Worm (Caenorhabditis elegans): ENCODE measurements around the gene lars-1.

Gene lars-1

DNA sequence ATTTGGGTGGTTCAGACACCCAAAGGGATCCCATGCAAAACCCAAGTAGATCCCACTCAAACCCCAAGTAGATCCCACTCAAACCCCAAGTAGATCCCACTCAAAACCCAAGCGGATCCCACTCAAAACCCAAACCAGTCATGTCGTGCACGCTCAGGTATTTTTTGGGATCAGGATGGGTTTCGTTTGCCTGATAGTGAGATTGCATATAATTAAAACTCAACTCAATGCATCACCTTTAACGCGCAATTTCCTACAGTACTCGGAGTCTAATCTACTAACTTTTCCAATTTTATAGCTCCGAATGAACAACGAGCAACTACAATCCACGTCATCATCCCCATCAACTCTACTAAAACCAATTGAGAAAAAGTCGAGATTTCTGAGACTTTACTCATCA, 22.6 kb upstream of the lars-1 start, which contains the start of gene phlp-2:
TSS of gene phlp-2 (plus strand) at position 301 of the 400 bp plus-strand sequence.
- TF ChIP-seq dao-5 (tag; optimal IDR thresholded peaks at IDR 0.05) (no peak), W03F9.2 (tag; optimal IDR thresholded peaks at IDR 0.05) (no peak), him-1 (tag; optimal IDR thresholded peaks at IDR 0.05) (no peak)

DNA sequence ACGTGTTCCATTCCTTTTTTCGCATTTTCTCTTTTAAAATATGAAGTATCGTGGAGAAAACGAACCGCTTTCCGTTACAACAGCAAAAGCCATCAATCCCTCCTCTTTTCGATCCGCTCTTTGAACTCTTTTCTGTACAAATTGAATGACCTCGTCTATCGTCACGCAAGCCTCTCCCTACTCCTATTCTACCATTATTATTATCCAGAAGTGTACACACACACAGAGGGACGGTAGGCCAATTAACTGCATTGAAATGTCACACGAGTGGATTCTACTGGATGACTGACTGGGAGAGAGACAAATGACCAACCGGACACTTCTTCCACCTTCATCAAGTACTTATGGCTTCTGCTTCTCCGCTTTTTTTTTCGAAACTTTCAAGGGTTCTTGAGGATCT, 21.6 kb upstream of the lars-1 start:
- TF ChIP-seq W03F9.2 (tag; optimal IDR thresholded peaks at IDR 0.05): no peak
- no peak for TF ChIP-seq him-1 (tag; optimal IDR thresholded peaks at IDR 0.05)
- TF ChIP-seq dao-5 (tag; optimal IDR thresholded peaks at IDR 0.05): no peak

DNA sequence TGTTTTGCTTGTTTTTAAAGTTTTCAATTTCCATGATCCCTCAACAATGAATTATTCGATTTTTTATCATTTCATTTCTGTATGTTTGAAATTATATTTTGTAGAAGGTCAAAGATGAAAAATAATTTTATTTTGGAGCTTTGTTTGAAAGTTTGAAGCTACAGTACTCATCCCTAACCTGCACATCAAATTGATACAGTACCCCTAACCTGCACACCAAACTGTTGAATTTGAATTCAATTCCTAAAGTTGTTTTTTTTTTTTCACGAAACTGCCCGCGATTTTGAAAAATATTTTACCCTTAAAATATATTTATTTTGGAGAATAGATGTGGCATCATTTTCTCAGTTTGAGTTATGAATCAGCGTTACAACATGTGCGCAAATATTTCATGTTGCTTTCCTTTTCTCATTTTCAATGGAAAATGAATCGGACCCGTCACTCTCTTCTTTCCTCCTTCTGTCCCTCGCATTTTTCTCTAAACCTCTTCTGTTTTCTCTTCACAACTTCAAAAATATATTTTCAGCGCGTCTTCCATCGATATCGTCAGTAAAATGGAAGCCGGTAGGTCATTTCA, 19.2 kb upstream of the lars-1 start, which contains the start of gene R74.8:
TSS of gene R74.8 (plus strand) at position 527 of the 577 bp plus-strand sequence.
- TF ChIP-seq dao-5 (tag; optimal IDR thresholded peaks at IDR 0.05): no peak
- TF ChIP-seq W03F9.2 (tag; optimal IDR thresholded peaks at IDR 0.05): peak; percentile 36

DNA sequence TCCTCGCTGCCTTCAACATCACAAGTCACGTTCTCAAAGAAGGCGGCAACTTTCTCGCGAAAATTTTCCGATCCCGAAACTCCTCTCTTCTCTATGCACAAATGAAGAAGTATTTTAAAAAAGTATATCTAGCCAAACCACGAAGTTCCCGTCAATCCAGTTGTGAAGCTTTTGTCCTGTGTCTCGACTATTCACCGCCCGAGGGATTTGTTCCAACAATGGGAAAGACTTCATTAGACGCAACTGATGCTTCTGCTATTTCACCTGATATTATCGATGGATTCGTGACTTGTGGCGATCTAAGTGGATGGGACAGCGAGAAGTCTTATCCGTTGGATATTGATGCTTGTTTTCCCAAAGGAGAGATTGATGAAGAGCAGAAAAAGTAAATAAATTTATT, 18.4 kb upstream of the lars-1 start:
- no peak for TF ChIP-seq him-1 (tag; optimal IDR thresholded peaks at IDR 0.05)
- TF ChIP-seq W03F9.2 (tag; optimal IDR thresholded peaks at IDR 0.05): no peak
- no peak for TF ChIP-seq dao-5 (tag; optimal IDR thresholded peaks at IDR 0.05)

DNA sequence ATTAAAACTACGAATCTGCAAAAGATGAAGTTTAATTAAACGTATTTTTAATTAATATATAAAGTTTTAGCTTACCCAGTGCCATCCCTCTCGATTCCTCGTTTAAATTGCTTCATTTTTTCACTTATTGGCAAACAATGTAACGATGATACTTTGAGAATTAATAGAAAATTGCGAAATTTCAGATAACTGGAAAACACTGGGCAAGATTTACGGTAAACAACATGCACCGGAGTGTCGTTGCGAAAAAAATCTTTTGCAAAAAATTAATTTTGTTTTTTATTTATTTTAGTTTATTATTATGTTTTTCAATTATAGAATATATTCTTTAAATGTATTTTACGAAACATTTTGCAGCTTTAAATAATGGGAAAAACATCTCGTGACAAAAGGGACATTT, 17.5 kb upstream of the lars-1 start, which contains the start of the genes pelo-1 and R74.7:
TSS of gene pelo-1 (minus strand) at position 151 of the 400 bp plus-strand sequence.
TSS of gene R74.7 (plus strand) at position 358 of the 400 bp plus-strand sequence.
- TF ChIP-seq him-1 (tag; optimal IDR thresholded peaks at IDR 0.05): no peak
- no peak for TF ChIP-seq dao-5 (tag; optimal IDR thresholded peaks at IDR 0.05)
- TF ChIP-seq W03F9.2 (tag; optimal IDR thresholded peaks at IDR 0.05): no peak

DNA sequence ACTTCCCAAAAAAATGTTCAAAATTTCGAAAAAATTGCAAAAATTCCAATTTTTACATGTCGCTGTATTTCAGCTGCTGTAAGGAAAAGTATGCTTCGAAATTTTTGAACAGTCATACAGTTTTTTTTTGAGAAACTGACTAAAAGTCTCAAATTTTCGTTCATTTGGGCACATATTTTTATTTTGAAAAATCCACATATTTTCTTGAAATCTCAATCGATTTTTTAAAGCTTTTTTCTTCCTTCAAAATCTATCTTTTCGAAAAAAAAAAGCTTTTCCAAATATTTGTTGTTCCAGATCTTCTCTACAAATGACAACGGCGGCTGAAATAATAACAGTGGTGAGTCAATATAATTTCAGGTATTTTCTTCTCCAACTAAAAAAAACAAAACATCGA, 10.4 kb upstream of the lars-1 start, which contains the start of gene asd-1:
TSS of gene asd-1 (plus strand) at position 298 of the 397 bp plus-strand sequence.
- no peak for TF ChIP-seq him-1 (tag; optimal IDR thresholded peaks at IDR 0.05)
- TF ChIP-seq dao-5 (tag; optimal IDR thresholded peaks at IDR 0.05): no peak
- no peak for TF ChIP-seq W03F9.2 (tag; optimal IDR thresholded peaks at IDR 0.05)

DNA sequence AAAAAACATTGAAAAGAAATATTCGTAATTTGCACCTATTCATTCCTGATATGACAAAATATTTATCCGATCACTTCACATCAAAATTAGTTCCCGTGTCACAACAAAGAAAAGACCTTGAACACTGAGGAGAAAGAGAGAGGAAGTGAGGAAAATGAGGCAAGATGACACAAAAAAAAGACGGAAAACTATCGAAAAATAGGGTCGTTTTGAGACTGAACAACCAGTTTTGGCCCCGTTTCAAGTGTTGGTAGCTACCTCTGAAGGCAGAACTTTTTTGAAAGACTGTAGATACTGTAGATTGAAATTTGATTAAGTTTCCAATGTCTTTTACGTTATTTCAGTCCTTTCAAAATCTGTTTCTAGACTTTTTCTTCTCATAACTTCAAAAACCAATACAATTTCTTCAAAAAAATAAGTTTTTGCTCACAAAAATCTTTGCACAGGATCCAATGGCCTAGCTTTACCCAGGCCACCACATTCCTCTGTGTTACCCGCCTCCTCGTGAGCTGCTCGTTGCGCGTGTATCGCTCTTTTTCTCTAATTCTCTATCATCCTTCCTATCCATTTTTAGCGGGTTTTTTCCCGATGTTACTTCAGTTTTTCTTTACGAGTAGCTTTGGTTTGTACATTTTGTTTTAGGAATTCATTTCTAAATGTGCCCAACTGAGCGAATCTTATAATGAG, 9.8 kb upstream of the lars-1 start:
- TF ChIP-seq W03F9.2 (tag; optimal IDR thresholded peaks at IDR 0.05): peak; percentile 7
- TF ChIP-seq dao-5 (tag; optimal IDR thresholded peaks at IDR 0.05): no peak

DNA sequence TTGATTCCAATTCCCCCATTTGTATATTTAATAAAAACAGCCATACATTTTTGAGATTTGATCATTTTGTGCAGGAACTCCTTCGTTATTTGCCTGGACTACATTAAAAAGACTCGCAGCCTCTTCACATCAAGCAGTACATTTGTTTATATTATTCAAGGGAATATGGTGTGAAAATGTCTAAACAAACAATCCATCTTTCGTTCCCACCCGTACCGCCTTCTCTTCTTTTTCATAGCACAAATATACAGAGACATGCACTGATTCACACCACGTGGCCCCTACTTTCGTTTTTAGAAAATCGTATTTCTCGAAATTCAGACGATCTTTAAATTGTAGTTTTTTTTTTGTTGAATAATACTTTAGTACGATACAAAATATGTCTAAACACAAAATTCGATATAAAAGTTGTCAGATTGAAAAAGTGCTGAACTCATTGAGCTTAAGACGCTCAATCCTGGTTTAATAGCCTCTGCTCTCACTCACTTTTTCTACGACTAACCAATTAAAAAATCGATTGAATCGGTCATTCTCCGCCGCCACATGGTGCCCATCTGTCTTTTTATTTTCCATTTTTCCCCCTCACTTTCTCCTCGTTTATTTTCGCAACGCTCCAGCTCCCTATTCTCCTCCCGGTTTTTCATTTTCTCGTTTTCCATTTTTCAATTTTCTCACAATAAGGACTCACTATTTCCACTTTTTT, 8.9 kb upstream of the lars-1 start:
- TF ChIP-seq dao-5 (tag; optimal IDR thresholded peaks at IDR 0.05) (peak; percentile 58), W03F9.2 (tag; optimal IDR thresholded peaks at IDR 0.05) (peak; percentile 2), him-1 (tag; optimal IDR thresholded peaks at IDR 0.05) (peak; percentile 51)

DNA sequence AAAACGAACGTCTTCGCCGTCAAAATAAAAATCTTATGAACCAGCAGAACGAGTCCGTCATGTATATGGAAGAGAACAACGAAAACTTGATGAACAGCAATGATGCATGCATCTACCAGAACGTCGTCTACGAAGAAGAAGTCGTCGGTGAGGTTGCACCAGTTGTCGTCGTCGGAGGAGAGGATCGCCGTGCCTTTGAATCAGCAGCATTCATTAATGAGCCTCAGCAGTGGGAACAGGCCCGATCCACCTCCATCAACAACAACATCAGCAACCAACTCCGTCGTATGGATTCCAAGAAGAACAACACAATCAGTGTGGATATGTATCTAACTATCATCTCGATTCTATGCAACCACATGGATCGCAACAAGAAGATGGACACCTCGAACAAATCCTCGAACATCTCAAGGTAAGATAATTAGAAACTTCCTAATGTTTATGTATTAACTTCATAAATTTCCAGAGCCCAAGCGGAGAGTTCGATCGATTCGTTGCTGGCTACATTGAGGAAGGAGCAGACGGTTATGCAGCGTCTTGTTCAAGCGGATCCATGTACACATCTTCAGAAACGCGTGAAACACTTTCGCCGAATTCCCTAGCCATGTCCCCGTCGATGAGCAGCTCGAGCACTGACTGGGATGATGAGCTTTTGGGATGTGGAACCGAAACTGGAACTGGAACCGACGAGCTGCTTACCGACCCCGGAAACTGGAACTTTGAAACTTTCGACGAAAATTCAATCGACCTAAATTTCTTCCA, 7.9 kb upstream of the lars-1 start:
- no peak for TF ChIP-seq W03F9.2 (tag; optimal IDR thresholded peaks at IDR 0.05)
- TF ChIP-seq him-1 (tag; optimal IDR thresholded peaks at IDR 0.05): no peak
- TF ChIP-seq dao-5 (tag; optimal IDR thresholded peaks at IDR 0.05): no peak

DNA sequence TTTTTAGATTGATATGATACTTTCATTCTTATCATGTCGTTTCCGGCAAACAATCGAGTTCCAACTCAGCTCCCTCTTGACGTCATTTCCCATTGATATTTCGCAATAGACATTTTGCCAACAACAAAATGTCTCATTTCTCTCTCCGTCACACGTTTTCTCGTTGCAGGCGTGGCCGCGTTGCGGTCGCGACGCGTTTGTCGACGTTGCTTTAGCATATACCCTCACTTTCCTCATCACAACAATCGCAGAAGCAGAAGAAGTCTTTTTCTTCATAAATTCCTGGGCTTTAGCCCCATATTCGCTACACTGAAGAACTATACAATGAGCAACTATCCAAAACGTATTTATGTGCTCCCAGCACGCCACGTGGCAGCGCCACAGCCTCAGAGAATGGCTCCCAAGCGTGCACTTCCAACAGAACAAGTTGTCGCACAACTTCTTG, 7.1 kb upstream of the lars-1 start, which contains the start of gene xbp-1:
TSS of gene xbp-1 (plus strand) at position 151 of the 445 bp plus-strand sequence.
- TF ChIP-seq him-1 (tag; optimal IDR thresholded peaks at IDR 0.05) (peak; percentile 63), dao-5 (tag; optimal IDR thresholded peaks at IDR 0.05) (no peak), W03F9.2 (tag; optimal IDR thresholded peaks at IDR 0.05) (peak; percentile 84)

DNA sequence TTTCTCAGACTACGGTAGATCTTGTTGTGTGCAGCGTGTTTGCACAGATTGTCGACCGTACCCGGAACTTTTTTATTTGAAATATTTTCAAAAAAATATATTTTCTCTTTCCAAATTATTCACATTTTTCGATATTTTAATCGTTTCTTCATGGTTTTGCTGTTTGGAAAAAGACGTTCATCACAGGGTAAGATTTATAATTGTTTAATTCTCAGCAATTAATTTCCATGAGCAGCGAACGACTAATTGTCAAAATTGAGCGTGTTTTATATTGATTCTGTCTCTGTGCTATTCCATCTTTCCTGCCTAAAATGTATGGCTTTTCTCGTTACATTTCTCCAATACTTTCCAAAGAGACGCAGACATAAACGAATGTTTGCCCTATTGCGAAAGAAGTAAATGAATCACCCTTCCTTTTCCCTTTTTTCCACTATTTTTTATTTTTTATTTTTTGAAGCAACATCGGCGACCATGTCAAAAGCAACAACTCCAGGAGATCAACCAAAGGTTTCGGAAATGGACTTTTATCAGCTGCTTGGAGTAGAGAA, 4.6 kb upstream of the lars-1 start, which contains the start of gene dnj-16:
TSS of gene dnj-16 (plus strand) at position 51 of the 548 bp plus-strand sequence.
- TF ChIP-seq dao-5 (tag; optimal IDR thresholded peaks at IDR 0.05) (no peak), him-1 (tag; optimal IDR thresholded peaks at IDR 0.05) (no peak), W03F9.2 (tag; optimal IDR thresholded peaks at IDR 0.05) (peak; percentile 30)

DNA sequence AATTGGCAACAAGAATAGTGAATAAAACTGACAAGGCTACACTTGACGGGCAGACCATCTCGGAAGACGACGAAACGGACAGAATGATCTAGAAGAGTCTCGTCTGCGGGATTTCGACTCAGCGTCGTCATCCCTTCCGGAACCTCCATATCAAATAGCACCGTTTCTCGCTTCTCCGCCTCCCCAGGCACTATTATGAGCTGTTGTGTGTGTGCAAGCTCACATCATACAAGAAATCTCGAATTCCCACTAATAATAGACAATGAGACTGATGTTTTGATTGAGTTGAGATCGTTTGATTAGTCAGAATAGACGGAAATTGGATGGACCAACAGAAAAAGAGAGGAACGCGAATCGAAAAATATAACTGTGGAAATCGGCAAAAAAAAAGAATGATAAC, 3.6 kb upstream of the lars-1 start, which contains the start of gene spp-28:
TSS of gene spp-28 (minus strand) at position 101 of the 400 bp plus-strand sequence.
- TF ChIP-seq W03F9.2 (tag; optimal IDR thresholded peaks at IDR 0.05) (no peak), him-1 (tag; optimal IDR thresholded peaks at IDR 0.05) (no peak), dao-5 (tag; optimal IDR thresholded peaks at IDR 0.05) (no peak)

DNA sequence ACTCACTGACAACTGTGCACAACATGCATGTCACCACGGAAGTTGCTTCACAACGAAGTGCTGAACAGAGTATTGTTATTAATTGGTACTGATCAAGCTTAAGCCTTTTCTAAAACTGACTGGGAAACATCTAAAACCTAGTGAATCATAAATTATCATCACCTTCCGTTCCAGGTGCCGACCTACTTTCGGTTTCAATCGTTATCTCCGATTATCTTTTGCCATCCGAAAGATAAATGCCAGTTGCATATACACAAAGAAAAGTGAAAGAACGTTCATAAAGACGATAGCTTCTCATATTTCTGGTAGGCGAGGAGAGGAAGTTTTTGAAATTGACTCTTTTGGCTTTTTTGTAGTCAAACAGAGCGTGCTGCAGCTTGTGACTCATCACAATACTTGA, 3.0 kb upstream of the lars-1 start:
- no peak for TF ChIP-seq him-1 (tag; optimal IDR thresholded peaks at IDR 0.05)
- TF ChIP-seq W03F9.2 (tag; optimal IDR thresholded peaks at IDR 0.05): no peak
- TF ChIP-seq dao-5 (tag; optimal IDR thresholded peaks at IDR 0.05): no peak
